Worm (Caenorhabditis elegans): ENCODE measurements around the gene cor-1.

The cor-1 gene

ce11 chrIII:10236291-10236871 lies 12.5 kb upstream of the cor-1 start:
- TF ChIP-seq F49E8.2 (tag; optimal IDR thresholded peaks at IDR 0.05; ENCODE audit: borderline replicate concordance) (no peak), cey-2 (tag; optimal IDR thresholded peaks at IDR 0.05; ENCODE audit: borderline replicate concordance, insufficient read depth) (no peak), mxl-3 (GFP tag; optimal IDR thresholded peaks at IDR 0.05) (peak; percentile 67), aly-2 (tag; optimal IDR thresholded peaks at IDR 0.05) (no peak), hlh-11 (tag; optimal IDR thresholded peaks at IDR 0.05) (peak; percentile 33), saeg-2 (GFP tag; IDR thresholded peaks at IDR 0.05) (no peak), jun-1 (tag; optimal IDR thresholded peaks at IDR 0.05) (no peak), zfp-3 (GFP tag; conservative IDR thresholded peaks at IDR 0.05) (no peak), aha-1 (tag) (no peak), nhr-28 (tag; optimal IDR thresholded peaks at IDR 0.05) (peak; percentile 11), hlh-30 (tag; optimal IDR thresholded peaks at IDR 0.05; ENCODE audit: insufficient read depth) (peak; percentile 28), mdl-1 (tag; optimal IDR thresholded peaks at IDR 0.05) (peak in 1 of 2 experiments; percentile 1)

- no peak for TF ChIP-seq dmd-9 (GFP tag; IDR thresholded peaks at IDR 0.05)
- no peak for TF ChIP-seq arid-1 (GFP tag; conservative IDR thresholded peaks at IDR 0.05)
- no peak for TF ChIP-seq F49E8.2 (tag; optimal IDR thresholded peaks at IDR 0.05; ENCODE audit: borderline replicate concordance)
- no peak for TF ChIP-seq daf-12 (tag; optimal IDR thresholded peaks at IDR 0.05)
- no peak for TF ChIP-seq spr-3 (GFP tag; optimal IDR thresholded peaks at IDR 0.05)
- no peak for TF ChIP-seq hmg-1.1 (GFP tag; IDR thresholded peaks at IDR 0.05)
- no peak for TF ChIP-seq ztf-7 (tag; optimal IDR thresholded peaks at IDR 0.05)
- TF ChIP-seq lin-39 (tag; optimal IDR thresholded peaks at IDR 0.05), result no peak
- TF ChIP-seq pqm-1 (tag; optimal IDR thresholded peaks at IDR 0.05), result no peak
- no peak for TF ChIP-seq snpc-4 (tag; optimal IDR thresholded peaks at IDR 0.05)
- TF ChIP-seq R02D3.7 (tag; optimal IDR thresholded peaks at IDR 0.05), result no peak
- no peak for TF ChIP-seq lin-38 (GFP tag; IDR thresholded peaks at IDR 0.05)
- TF ChIP-seq nhr-102 (tag; optimal IDR thresholded peaks at IDR 0.05), result no peak
- no peak for TF ChIP-seq zfp-2 (tag; optimal IDR thresholded peaks at IDR 0.05)
- TF ChIP-seq F44E2.7 (GFP tag; IDR thresholded peaks at IDR 0.05), result no peak
- TF ChIP-seq ceh-82 (tag; optimal IDR thresholded peaks at IDR 0.05), result no peak
- TF ChIP-seq F10B5.3 (tag; optimal IDR thresholded peaks at IDR 0.05), result no peak
- TF ChIP-seq unc-39 (tag; optimal IDR thresholded peaks at IDR 0.05), result no peak
Observed at ce11 chrIII:10238448-10239154, 10.3 kb upstream of the cor-1 start, which contains the start of gene Y70G10A.3. TSS of gene Y70G10A.3 (plus strand) at chrIII:10239104.

ce11 chrIII:10240073-10240472 lies 8.8 kb upstream of the cor-1 start:
- TF ChIP-seq aha-1 (tag) (peak; percentile 91), dmd-8 (GFP tag; IDR thresholded peaks at IDR 0.05) (no peak)

ce11 chrIII:10241332-10241829 lies 7.5 kb upstream of the cor-1 start:
- TF ChIP-seq unc-62 (GFP tag; optimal IDR thresholded peaks at IDR 0.05 in 1 of 2) (peak in 1 of 2 experiments; percentile 69), unc-62 (tag; optimal IDR thresholded peaks at IDR 0.05) (no peak), mep-1 (tag; optimal IDR thresholded peaks at IDR 0.05) (no peak), ztf-7 (tag; optimal IDR thresholded peaks at IDR 0.05) (no peak), fos-1 (tag; optimal IDR thresholded peaks at IDR 0.05) (no peak), mdl-1 (tag; optimal IDR thresholded peaks at IDR 0.05) (peak in 1 of 2 experiments; percentile 45), gei-8 (GFP tag; optimal IDR thresholded peaks at IDR 0.05) (no peak), lin-1 (GFP tag; IDR thresholded peaks at IDR 0.05) (no peak), arid-1 (GFP tag; conservative IDR thresholded peaks at IDR 0.05) (no peak), ceh-28 (tag; optimal IDR thresholded peaks at IDR 0.05) (no peak), hlh-11 (tag; optimal IDR thresholded peaks at IDR 0.05) (peak; percentile 14), R02D3.7 (tag; optimal IDR thresholded peaks at IDR 0.05) (no peak)
